Worm (Caenorhabditis elegans) whole organism, L4 larva: Measurements from ENCODE around the gene aqp-7.

Experiments
- D1046.2 ChIP-seq: fragments of 200-800 bp; sonication (Bioruptor generic); IDR thresholded peaks from 2 replicates; pipeline ENCODE4 v1.3.6; 2022; ENCODE audit warnings: missing genetic modification characterization, missing compliant biosample characterization
- F10B5.3 ChIP-seq: sonication (generic microtip); optimal IDR thresholded peaks from 2 replicates; lab custom pipeline; 2016; ENCODE audit warnings: mild to moderate bottlenecking, missing genetic modification characterization, missing compliant biosample characterization
- F49E8.2 ChIP-seq: sonication (generic microtip); optimal IDR thresholded peaks from 2 replicates; lab custom pipeline; 2016; ENCODE audit warnings: missing compliant biosample characterization, mild to moderate bottlenecking, missing genetic modification characterization, borderline replicate concordance
- R02D3.7 ChIP-seq: fragments of 150-350 bp; sonication (generic microtip); optimal IDR thresholded peaks from 3 replicates; lab custom pipeline; 2014; ENCODE audit warnings: missing biosample characterization, missing genetic modification characterization
- Y48G9A.11 ChIP-seq: fragments of 200-800 bp; sonication (Bioruptor generic); IDR thresholded peaks from 2 replicates; pipeline ENCODE4 v1.3.6; 2022; ENCODE audit warnings: missing genetic modification reagents, missing genetic modification characterization, missing compliant biosample characterization
- Y75B8A.6 ChIP-seq: fragments of 200-800 bp; sonication (Bioruptor generic); IDR thresholded peaks from 2 replicates; pipeline ENCODE4 v1.3.6; 2022; ENCODE audit warnings: missing genetic modification reagents, missing genetic modification characterization, missing compliant biosample characterization
- attf-4 ChIP-seq: sonication (generic microtip); optimal IDR thresholded peaks from 3 replicates; lab custom pipeline; 2017; ENCODE audit warnings: missing biosample characterization, missing genetic modification characterization
- ceh-20 ChIP-seq: fragments of 200-800 bp; sonication (Bioruptor generic); IDR thresholded peaks from 2 replicates; pipeline ENCODE4 v1.3.6; 2022; ENCODE audit warnings: missing genetic modification reagents, missing genetic modification characterization, missing compliant biosample characterization
- ceh-28 ChIP-seq: fragments of 150-350 bp; optimal IDR thresholded peaks from 2 replicates; lab custom pipeline; 2014; ENCODE audit warnings: missing biosample characterization, missing genetic modification reagents, missing genetic modification characterization
- ceh-32 ChIP-seq: sonication (generic microtip); optimal IDR thresholded peaks from 2 replicates; lab custom pipeline; 2016; ENCODE audit warnings: mild to moderate bottlenecking, missing genetic modification characterization, missing compliant biosample characterization; ENCODE audit not compliant: poor library complexity
- cey-2 ChIP-seq: sonication (generic microtip); optimal IDR thresholded peaks from 3 replicates; lab custom pipeline; 2017; ENCODE audit warnings: missing genetic modification characterization, mild to moderate bottlenecking, missing compliant biosample characterization, antibody characterized with exemption, borderline replicate concordance; ENCODE audit not compliant: insufficient read depth
- ctbp-1 ChIP-seq: fragments of 200-800 bp; sonication (Bioruptor generic); IDR thresholded peaks from 2 replicates; pipeline ENCODE4 v1.3.6; 2022; ENCODE audit warnings: missing genetic modification reagents, missing genetic modification characterization, missing compliant biosample characterization
- daf-8 ChIP-seq: fragments of 200-800 bp; sonication (Bioruptor generic); IDR thresholded peaks from 2 replicates; pipeline ENCODE4 v1.3.6; 2022; ENCODE audit warnings: missing genetic modification characterization, missing compliant biosample characterization
- dmd-8 ChIP-seq: fragments of 200-800 bp; sonication (Bioruptor generic); IDR thresholded peaks from 2 replicates; pipeline ENCODE4 v1.3.6; 2022; ENCODE audit warnings: missing genetic modification characterization, missing compliant biosample characterization
- dpl-1 ChIP-seq: fragments of 150-350 bp; optimal IDR thresholded peaks from 2 replicates; lab custom pipeline; 2014; ENCODE audit warnings: missing biosample characterization, missing genetic modification reagents, missing genetic modification characterization
- duxl-1 ChIP-seq: sonication (generic microtip); optimal IDR thresholded peaks from 2 replicates; lab custom pipeline; 2016; ENCODE audit warnings: mild to moderate bottlenecking, missing genetic modification characterization, moderate library complexity, missing compliant biosample characterization; ENCODE audit not compliant: poor library complexity
- dve-1 ChIP-seq: sonication (generic microtip); optimal IDR thresholded peaks from 2 replicates; lab custom pipeline; 2017; ENCODE audit warnings: antibody characterized with exemption, mild to moderate bottlenecking, missing genetic modification characterization, missing compliant biosample characterization; ENCODE audit not compliant: insufficient read depth
- egl-27 ChIP-seq: sonication (generic microtip); optimal IDR thresholded peaks from 3 replicates; lab custom pipeline; 2017; ENCODE audit warnings: missing biosample characterization, missing genetic modification reagents, missing genetic modification characterization
- egl-43 ChIP-seq: fragments of 200-800 bp; sonication (Bioruptor generic); IDR thresholded peaks from 2 replicates; pipeline ENCODE4 v1.3.6; 2022; ENCODE audit warnings: missing genetic modification reagents, missing genetic modification characterization, missing compliant biosample characterization
- hlh-30 ChIP-seq: sonication (generic microtip); optimal IDR thresholded peaks from 2 replicates; lab custom pipeline; 2017; ENCODE audit warnings: antibody characterized with exemption, mild to moderate bottlenecking, missing genetic modification characterization, missing compliant biosample characterization; ENCODE audit not compliant: insufficient read depth
- jun-1 ChIP-seq: fragments of 150-350 bp; optimal IDR thresholded peaks from 2 replicates; lab custom pipeline; 2014; ENCODE audit warnings: missing biosample characterization, missing genetic modification reagents, missing genetic modification characterization
- lim-7 ChIP-seq: fragments of 200-800 bp; sonication (Bioruptor generic); IDR thresholded peaks from 2 replicates; pipeline ENCODE4 v1.3.6; 2022; ENCODE audit warnings: missing genetic modification characterization, missing compliant biosample characterization
- lin-15B ChIP-seq: fragments of 150-350 bp; sonication (generic microtip); optimal IDR thresholded peaks from 3 replicates; lab custom pipeline; 2014; ENCODE audit warnings: missing biosample characterization, missing genetic modification characterization
- lin-39 ChIP-seq: fragments of 150-350 bp; optimal IDR thresholded peaks from 2 replicates; lab custom pipeline; 2014; ENCODE audit warnings: missing biosample characterization, missing genetic modification reagents, missing genetic modification characterization
- lir-3 ChIP-seq: sonication (generic microtip); optimal IDR thresholded peaks from 2 replicates; lab custom pipeline; 2016; ENCODE audit warnings: mild to moderate bottlenecking, missing genetic modification characterization, missing compliant biosample characterization
- lsy-2 ChIP-seq, 2 experiments: fragments of 150-350 bp in 1 of 2; sonication (generic microtip) in 1 of 2; optimal IDR thresholded peaks; 2 replicates each; lab custom pipeline; 2014 to 2017; ENCODE audit warnings: missing biosample characterization in 2 of 2, missing genetic modification characterization in 2 of 2
- mdt-29 ChIP-seq: fragments of 200-800 bp; sonication (Bioruptor generic); IDR thresholded peaks from 2 replicates; pipeline ENCODE4 v1.3.6; 2022; ENCODE audit warnings: missing genetic modification reagents, missing genetic modification characterization, missing compliant biosample characterization
- mes-2 ChIP-seq: sonication (generic microtip); optimal IDR thresholded peaks from 2 replicates; lab custom pipeline; 2016; ENCODE audit warnings: missing genotype, mild to moderate bottlenecking, missing genetic modification characterization, missing compliant biosample characterization; ENCODE audit not compliant: poor library complexity, severe bottlenecking
- mxl-2 ChIP-seq: fragments of 200-800 bp; sonication (Bioruptor generic); conservative IDR thresholded peaks from 2 replicates; pipeline ENCODE4 v1.3.6; 2022; ENCODE audit warnings: missing genetic modification reagents, missing genetic modification characterization, missing compliant biosample characterization
- mxl-3 ChIP-seq: fragments of 200-800 bp; sonication (Bioruptor generic); optimal IDR thresholded peaks from 2 replicates; lab custom pipeline; 2018; ENCODE audit warnings: mild to moderate bottlenecking, missing genetic modification characterization, missing compliant biosample characterization
- nhr-11 ChIP-seq: fragments of 150-350 bp; optimal IDR thresholded peaks from 2 replicates; lab custom pipeline; 2014; ENCODE audit warnings: missing biosample characterization, missing genetic modification characterization
- nhr-237 ChIP-seq: sonication (generic microtip); optimal IDR thresholded peaks from 2 replicates; lab custom pipeline; 2017; ENCODE audit warnings: missing biosample characterization, missing genetic modification characterization
- nhr-76 ChIP-seq: fragments of 150-350 bp; optimal IDR thresholded peaks from 2 replicates; lab custom pipeline; 2014; ENCODE audit warnings: missing biosample characterization, missing genetic modification characterization
- nhr-77 ChIP-seq: fragments of 150-350 bp; optimal IDR thresholded peaks from 2 replicates; lab custom pipeline; 2014; ENCODE audit warnings: missing biosample characterization, missing genetic modification characterization
- php-3 ChIP-seq: fragments of 200-800 bp; sonication (Bioruptor generic); IDR thresholded peaks from 2 replicates; pipeline ENCODE4 v1.3.6; 2022; ENCODE audit warnings: missing genetic modification reagents, missing genetic modification characterization, missing compliant biosample characterization
- saeg-2 ChIP-seq: fragments of 200-800 bp; sonication (Bioruptor generic); IDR thresholded peaks from 2 replicates; pipeline ENCODE4 v1.3.6; 2022; ENCODE audit warnings: missing genetic modification reagents, missing genetic modification characterization, missing compliant biosample characterization
- set-16 ChIP-seq: fragments of 200-800 bp; sonication (Bioruptor generic); IDR thresholded peaks from 2 replicates; pipeline ENCODE4 v1.3.6; 2022; ENCODE audit warnings: missing genetic modification reagents, missing genetic modification characterization, missing compliant biosample characterization
- spr-1 ChIP-seq: sonication (generic microtip); optimal IDR thresholded peaks from 2 replicates; lab custom pipeline; 2016; ENCODE audit warnings: mild to moderate bottlenecking, missing genetic modification characterization, missing compliant biosample characterization
- tra-1 ChIP-seq: fragments of 200-800 bp; sonication (Bioruptor generic); IDR thresholded peaks from 2 replicates; pipeline ENCODE4 v1.3.6; 2022; ENCODE audit warnings: missing genetic modification reagents, missing genetic modification characterization, missing compliant biosample characterization
- unc-130 ChIP-seq: sonication (generic microtip); optimal IDR thresholded peaks from 2 replicates; lab custom pipeline; 2016; ENCODE audit warnings: missing genetic modification reagents, missing genetic modification characterization, missing compliant biosample characterization
- unc-62 ChIP-seq, 3 experiments: fragments of 150-350 bp in 1 of 3; sonication (generic microtip); optimal IDR thresholded peaks in 2 of 3; peaks in 1 of 3; 1 replicate in 1 of 3; 2 replicates in 2 of 3; lab custom pipeline; 2014 to 2017; ENCODE audit warnings: missing biosample characterization in 3 of 3, missing genetic modification characterization in 3 of 3, missing genetic modification reagents in 3 of 3, missing genotype in 1 of 3
- zag-1 ChIP-seq: fragments of 150-350 bp; optimal IDR thresholded peaks from 2 replicates; lab custom pipeline; 2014; ENCODE audit warnings: missing biosample characterization, missing genetic modification characterization
- zfp-3 ChIP-seq: fragments of 200-800 bp; sonication (Bioruptor generic); conservative IDR thresholded peaks from 2 replicates; pipeline ENCODE4 v1.3.6; 2022; ENCODE audit warnings: missing genetic modification reagents, missing genetic modification characterization, missing compliant biosample characterization
- zip-11 ChIP-seq: fragments of 200-800 bp; sonication (Bioruptor generic); IDR thresholded peaks from 2 replicates; pipeline ENCODE4 v1.3.6; 2022; ENCODE audit warnings: missing genetic modification characterization, missing compliant biosample characterization
- zip-2 ChIP-seq: fragments of 150-350 bp; optimal IDR thresholded peaks from 2 replicates; lab custom pipeline; 2014; ENCODE audit warnings: missing biosample characterization, missing genetic modification characterization
- ztf-11 ChIP-seq: fragments of 150-350 bp; optimal IDR thresholded peaks from 2 replicates; lab custom pipeline; 2014; ENCODE audit warnings: missing biosample characterization, missing genetic modification characterization

aqp-7 gene

ce11 chrX:2996976-2997399 lies 27.9 kb upstream of the aqp-7 start (continued):
- TF ChIP-seq zfp-3 (GFP tag; lab: Robert Waterston, UW) (peak; percentile 94), F49E8.2 (tag; lab: Kevin White, UChicago) (peak; percentile 54), nhr-77 (tag; lab: Kevin White, UChicago) (peak; percentile 99), mdt-29 (GFP tag; lab: Robert Waterston, UW) (peak; percentile 92), zag-1 (peak; percentile 94), daf-8 (0 out of 2 replicates have a peak, but pooled peaks have one; percentile 82), ceh-32 (tag; lab: Kevin White, UChicago) (peak; percentile 91), D1046.2 (GFP tag; lab: Robert Waterston, UW) (peak; percentile 92), mxl-2 (GFP tag; lab: Robert Waterston, UW) (peak; percentile 84), attf-4 (tag; lab: Kevin White, UChicago) (peak; percentile 79), spr-1 (tag; lab: Kevin White, UChicago) (peak; percentile 98), duxl-1 (tag; lab: Kevin White, UChicago) (peak; percentile 99), lin-39 (tag; lab: Kevin White, UChicago) (peak; percentile 98), R02D3.7 (peak; percentile 13), dpl-1 (peak; percentile 72), unc-62 (GFP tag; optimal IDR thresholded peaks at IDR 0.05 in 1 of 2; lab: Kevin White, UChicago) (peak; percentile 87 to 99), unc-62 (tag; optimal IDR thresholded peaks at IDR 0.05; lab: Kevin White, UChicago) (peak; percentile 81), unc-130 (GFP tag; lab: Kevin White, UChicago) (no peak), ctbp-1 (peak; percentile 99), ceh-28 (tag; lab: Kevin White, UChicago) (peak; percentile 82), php-3 (GFP tag; lab: Robert Waterston, UW) (peak; percentile 95), egl-27 (tag; lab: Kevin White, UChicago) (peak; percentile 100), set-16 (no peak), ztf-11 (tag; lab: Kevin White, UChicago) (peak; percentile 60), mxl-3 (peak; percentile 92), tra-1 (GFP tag; lab: Robert Waterston, UW) (peak; percentile 98), egl-43 (GFP tag; lab: Robert Waterston, UW) (peak; percentile 97), lim-7 (GFP tag; lab: Robert Waterston, UW) (peak; percentile 72; the same call in 1 of the 2 replicates), Y75B8A.6 (GFP tag; lab: Robert Waterston, UW) (peak; percentile 85), nhr-237 (tag; lab: Kevin White, UChicago) (peak; percentile 91), nhr-76 (tag; lab: Kevin White, UChicago) (peak; percentile 90), nhr-11 (tag; lab: Kevin White, UChicago) (peak; percentile 98), lir-3 (tag; lab: Kevin White, UChicago) (peak; percentile 92), saeg-2 (GFP tag; lab: Robert Waterston, UW) (peak; percentile 97)

DNA sequence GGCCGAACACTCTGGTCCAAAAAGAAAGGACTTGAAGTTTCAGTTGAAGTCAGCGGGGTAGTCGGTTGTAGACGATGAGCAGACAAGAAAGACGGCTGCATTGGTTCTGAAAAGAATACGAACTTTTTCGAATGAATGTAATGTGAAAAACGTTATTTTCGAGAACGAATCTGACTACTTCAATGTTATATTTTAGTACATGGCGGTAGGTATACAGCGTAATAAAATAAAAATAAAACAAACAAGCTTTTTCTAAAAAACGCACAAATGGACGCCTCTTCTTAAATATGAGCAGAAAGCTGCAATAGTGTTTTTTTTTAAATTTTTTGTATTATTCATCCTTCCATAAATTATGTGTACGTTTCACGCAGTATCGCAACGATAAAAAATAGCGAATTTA lies 25.2 kb upstream of the aqp-7 start, which contains the start of gene Y41G9A.17:
Gene Y41G9A.17 (minus strand): TSS at position 101 of the 400 bp plus-strand sequence.
- TF ChIP-seq zip-11 (GFP tag; lab: Robert Waterston, UW): no peak
- TF ChIP-seq lin-15B (tag; lab: Kevin White, UChicago): no peak
- TF ChIP-seq Y48G9A.11 (GFP tag; lab: Robert Waterston, UW): no peak
- TF ChIP-seq jun-1: no peak
- no peak for TF ChIP-seq F10B5.3 (tag; lab: Kevin White, UChicago)
- no peak for TF ChIP-seq cey-2 (tag; lab: Kevin White, UChicago)
- TF ChIP-seq lsy-2 (tag; optimal IDR thresholded peaks at IDR 0.05; lab: Kevin White, UChicago): no peak
- no peak for TF ChIP-seq hlh-30 (tag; lab: Kevin White, UChicago)
- TF ChIP-seq mes-2 (tag; lab: Kevin White, UChicago): no peak
- no peak for TF ChIP-seq saeg-2 (GFP tag; lab: Robert Waterston, UW)
- no peak for TF ChIP-seq nhr-11 (tag; lab: Kevin White, UChicago)
- no peak for TF ChIP-seq dve-1
- no peak for TF ChIP-seq dmd-8
- TF ChIP-seq ceh-20 (GFP tag; lab: Robert Waterston, UW): no peak
- no peak for TF ChIP-seq unc-62 (GFP tag; optimal IDR thresholded peaks at IDR 0.05 in 1 of 2; lab: Kevin White, UChicago)
- TF ChIP-seq unc-62 (tag; optimal IDR thresholded peaks at IDR 0.05; lab: Kevin White, UChicago): no peak
- TF ChIP-seq zip-2 (tag; lab: Kevin White, UChicago): no peak
- TF ChIP-seq, all 104 proteins: peak for 0
